Worm (Caenorhabditis elegans): ENCODE results near the gene txdc-17.

txdc-17 gene

DNA sequence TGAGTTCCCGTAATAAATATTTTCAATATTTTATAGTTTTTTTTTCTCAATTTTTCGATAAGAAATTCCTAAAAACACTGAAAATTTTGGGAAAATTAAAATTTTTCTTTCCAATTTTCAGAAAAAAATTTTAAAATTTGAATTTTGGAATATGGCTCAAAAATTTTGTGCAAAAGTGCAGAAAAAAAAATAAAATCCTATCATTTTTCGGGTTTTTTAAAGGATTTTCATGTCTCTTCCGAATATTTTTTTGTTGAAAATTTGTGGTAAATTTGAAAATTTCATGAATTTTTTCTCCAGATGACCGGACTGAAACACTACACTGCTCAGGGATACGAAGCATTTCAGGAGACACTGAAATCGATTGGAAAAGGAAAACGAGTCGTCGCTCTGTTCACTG is at the start of gene txdc-17:
Gene txdc-17 (plus strand): TSS at position 301 of the 400 bp plus-strand sequence.
- TF ChIP-seq ztf-23 (GFP tag; IDR thresholded peaks at IDR 0.05) (no peak), T22C8.4 (GFP tag; IDR thresholded peaks at IDR 0.05) (no peak), cog-1 (tag; optimal IDR thresholded peaks at IDR 0.05) (no peak), med-1 (GFP tag; optimal IDR thresholded peaks at IDR 0.05; ENCODE audit: insufficient read depth) (no peak), tab-1 (GFP tag; IDR thresholded peaks at IDR 0.05) (no peak), ztf-29 (GFP tag; IDR thresholded peaks at IDR 0.05) (no peak), flt-1 (GFP tag; IDR thresholded peaks at IDR 0.05) (no peak), klf-2 (GFP tag; conservative IDR thresholded peaks at IDR 0.05) (no peak), ref-1 (GFP tag; conservative IDR thresholded peaks at IDR 0.05) (no peak)

ce11 chrIII:2785840-2786239 is 48.6 kb upstream of the txdc-17 start, which contains the start of gene Y71H2AM.20:
Gene Y71H2AM.20 (minus strand): TSS chrIII:2785948.
- TF ChIP-seq klf-2 (GFP tag; conservative IDR thresholded peaks at IDR 0.05) (0 out of 2 replicates have a peak, but pooled peaks have one; percentile 4), tab-1 (GFP tag; IDR thresholded peaks at IDR 0.05) (0 out of 2 replicates have a peak, but pooled peaks have one; percentile 74), med-1 (GFP tag; optimal IDR thresholded peaks at IDR 0.05; ENCODE audit: insufficient read depth) (peak; percentile 27), ref-1 (GFP tag; conservative IDR thresholded peaks at IDR 0.05) (no peak), T22C8.4 (GFP tag; IDR thresholded peaks at IDR 0.05) (peak; percentile 79), ztf-29 (GFP tag; IDR thresholded peaks at IDR 0.05) (peak; percentile 19; the same call in 1 of the 2 replicates), flt-1 (GFP tag; IDR thresholded peaks at IDR 0.05) (peak; percentile 89), ztf-23 (GFP tag; IDR thresholded peaks at IDR 0.05) (peak; percentile 79), cog-1 (tag; optimal IDR thresholded peaks at IDR 0.05) (peak; percentile 76)

DNA sequence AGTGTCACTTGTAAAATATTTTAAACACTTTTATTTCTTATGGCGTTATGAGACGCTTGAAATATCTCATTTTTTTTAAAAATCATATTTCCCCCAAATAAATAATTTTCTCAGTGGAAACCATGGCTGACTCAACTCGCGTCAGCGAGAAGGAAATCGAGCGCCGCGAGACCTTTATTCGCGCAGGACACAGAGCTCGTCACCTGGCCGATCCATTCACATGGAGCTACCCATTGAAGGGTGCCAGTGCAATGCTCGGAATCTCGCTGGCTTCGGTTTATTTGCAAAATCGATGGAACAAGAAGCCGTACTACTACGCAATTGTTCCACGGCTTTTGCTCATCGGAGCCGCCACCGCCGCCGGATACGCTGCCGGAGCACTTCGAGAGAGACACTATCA is 47.7 kb upstream of the txdc-17 start, which contains the start of gene nduc-2:
Gene nduc-2 (plus strand): TSS at position 113 of the 400 bp plus-strand sequence.
- TF ChIP-seq flt-1 (GFP tag; IDR thresholded peaks at IDR 0.05) (no peak), T22C8.4 (GFP tag; IDR thresholded peaks at IDR 0.05) (no peak), klf-2 (GFP tag; conservative IDR thresholded peaks at IDR 0.05) (no peak), ref-1 (GFP tag; conservative IDR thresholded peaks at IDR 0.05) (no peak), ztf-29 (GFP tag; IDR thresholded peaks at IDR 0.05) (no peak), ztf-23 (GFP tag; IDR thresholded peaks at IDR 0.05) (no peak), cog-1 (tag; optimal IDR thresholded peaks at IDR 0.05) (no peak), med-1 (GFP tag; optimal IDR thresholded peaks at IDR 0.05; ENCODE audit: insufficient read depth) (no peak), tab-1 (GFP tag; IDR thresholded peaks at IDR 0.05) (no peak)

- TF ChIP-seq T22C8.4 (GFP tag; IDR thresholded peaks at IDR 0.05) (0 out of 2 replicates have a peak, but pooled peaks have one; percentile 8), ref-1 (GFP tag; conservative IDR thresholded peaks at IDR 0.05) (no peak)
Observed at ce11 chrIII:2787979-2788491, 46.4 kb upstream of the txdc-17 start, which contains the start of gene tbcc-1. Gene tbcc-1 (plus strand): TSS chrIII:2788441.

DNA sequence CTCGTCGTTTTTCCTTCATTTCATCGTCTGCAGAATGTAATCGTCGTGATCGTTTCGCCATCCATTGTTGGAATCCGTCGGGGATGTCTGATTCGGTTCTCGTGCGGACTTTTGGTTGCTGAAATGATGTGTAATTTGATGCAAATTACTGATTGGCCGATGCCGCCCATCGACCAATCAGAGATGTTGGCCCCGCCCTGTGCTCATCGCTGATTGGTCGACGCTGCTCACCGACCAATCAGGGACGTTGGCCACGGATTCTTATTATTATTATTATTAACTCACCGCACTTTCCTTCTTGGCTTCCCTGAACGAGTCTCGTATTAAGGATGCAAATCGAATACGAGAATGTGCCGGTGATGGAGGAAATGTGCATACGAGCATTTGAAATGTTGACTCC is 40.4 kb upstream of the txdc-17 start:
- no peak for TF ChIP-seq med-1 (GFP tag; optimal IDR thresholded peaks at IDR 0.05; ENCODE audit: insufficient read depth)

- TF ChIP-seq cog-1 (tag; optimal IDR thresholded peaks at IDR 0.05) (no peak), klf-2 (GFP tag; conservative IDR thresholded peaks at IDR 0.05) (no peak), ztf-29 (GFP tag; IDR thresholded peaks at IDR 0.05) (0 out of 2 replicates have a peak, but pooled peaks have one; percentile 42), med-1 (GFP tag; optimal IDR thresholded peaks at IDR 0.05; ENCODE audit: insufficient read depth) (no peak), ztf-23 (GFP tag; IDR thresholded peaks at IDR 0.05) (no peak), ref-1 (GFP tag; conservative IDR thresholded peaks at IDR 0.05) (no peak), flt-1 (GFP tag; IDR thresholded peaks at IDR 0.05) (0 out of 2 replicates have a peak, but pooled peaks have one; percentile 5), tab-1 (GFP tag; IDR thresholded peaks at IDR 0.05) (no peak), T22C8.4 (GFP tag; IDR thresholded peaks at IDR 0.05) (no peak)
Observed at ce11 chrIII:2795442-2796023, 38.9 kb upstream of the txdc-17 start.

DNA sequence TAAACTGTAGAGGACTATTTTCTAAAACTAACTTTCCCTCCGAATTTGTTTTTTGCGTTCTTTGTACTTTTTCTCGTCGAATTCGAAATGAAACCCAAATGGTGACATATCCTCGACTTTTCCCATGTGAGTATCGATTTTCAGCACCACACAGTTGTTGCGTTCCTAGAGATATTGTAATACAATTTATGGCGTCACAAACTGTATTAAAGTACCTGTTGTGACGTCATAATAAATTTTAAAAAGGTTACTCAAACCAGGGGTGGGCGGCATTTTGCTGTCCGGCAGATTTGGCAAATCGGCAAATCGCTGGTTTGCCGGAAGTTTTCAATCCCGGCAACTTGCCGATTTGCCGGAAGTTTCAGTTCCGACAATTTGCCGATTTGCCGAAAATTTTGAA is 33.7 kb upstream of the txdc-17 start:
- TF ChIP-seq ztf-29 (GFP tag; IDR thresholded peaks at IDR 0.05), result no peak
- TF ChIP-seq T22C8.4 (GFP tag; IDR thresholded peaks at IDR 0.05), result no peak
- 0 out of 2 replicates have a peak, but pooled peaks have one; percentile 33 for TF ChIP-seq tab-1 (GFP tag; IDR thresholded peaks at IDR 0.05)
- no peak for TF ChIP-seq klf-2 (GFP tag; conservative IDR thresholded peaks at IDR 0.05)
- TF ChIP-seq ztf-23 (GFP tag; IDR thresholded peaks at IDR 0.05), result no peak
- TF ChIP-seq ref-1 (GFP tag; conservative IDR thresholded peaks at IDR 0.05), result no peak
- TF ChIP-seq flt-1 (GFP tag; IDR thresholded peaks at IDR 0.05), result no peak
- TF ChIP-seq med-1 (GFP tag; optimal IDR thresholded peaks at IDR 0.05; ENCODE audit: insufficient read depth), result no peak

- TF ChIP-seq klf-2 (GFP tag; conservative IDR thresholded peaks at IDR 0.05) (no peak), ref-1 (GFP tag; conservative IDR thresholded peaks at IDR 0.05) (no peak), cog-1 (tag; optimal IDR thresholded peaks at IDR 0.05) (no peak), med-1 (GFP tag; optimal IDR thresholded peaks at IDR 0.05; ENCODE audit: insufficient read depth) (no peak), T22C8.4 (GFP tag; IDR thresholded peaks at IDR 0.05) (no peak), tab-1 (GFP tag; IDR thresholded peaks at IDR 0.05) (no peak), flt-1 (GFP tag; IDR thresholded peaks at IDR 0.05) (no peak), ztf-23 (GFP tag; IDR thresholded peaks at IDR 0.05) (no peak), ztf-29 (GFP tag; IDR thresholded peaks at IDR 0.05) (no peak)
Observed at ce11 chrIII:2801800-2802515, 32.5 kb upstream of the txdc-17 start, which contains the start of the genes twk-45 and Y71H2AM.25. Gene twk-45 (minus strand): TSS chrIII:2801900. Gene Y71H2AM.25 (plus strand): TSS chrIII:2802465.

DNA sequence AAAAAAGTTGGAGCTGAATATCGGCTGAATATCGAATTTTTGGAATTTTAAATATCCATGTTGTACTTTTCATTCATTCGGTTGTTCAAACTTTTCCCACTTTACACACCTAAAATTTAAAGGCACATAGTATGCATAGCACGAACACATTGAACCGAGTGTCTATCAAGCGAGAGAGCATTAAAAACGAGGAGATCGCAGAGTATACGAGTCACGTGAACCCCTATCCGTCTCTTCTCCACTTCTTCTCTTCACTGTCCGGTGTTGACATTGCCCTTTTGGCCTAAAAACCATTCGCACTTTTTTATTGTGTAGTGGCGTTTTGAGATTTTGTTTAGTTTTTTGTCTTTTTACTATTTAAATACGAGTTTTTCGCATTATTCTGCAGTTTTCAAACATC is 30.0 kb upstream of the txdc-17 start:
- no peak for TF ChIP-seq flt-1 (GFP tag; IDR thresholded peaks at IDR 0.05)
- TF ChIP-seq tab-1 (GFP tag; IDR thresholded peaks at IDR 0.05), result no peak
